Worm (Caenorhabditis elegans): ENCODE measurements around the gene gon-4.

Gene gon-4

DNA sequence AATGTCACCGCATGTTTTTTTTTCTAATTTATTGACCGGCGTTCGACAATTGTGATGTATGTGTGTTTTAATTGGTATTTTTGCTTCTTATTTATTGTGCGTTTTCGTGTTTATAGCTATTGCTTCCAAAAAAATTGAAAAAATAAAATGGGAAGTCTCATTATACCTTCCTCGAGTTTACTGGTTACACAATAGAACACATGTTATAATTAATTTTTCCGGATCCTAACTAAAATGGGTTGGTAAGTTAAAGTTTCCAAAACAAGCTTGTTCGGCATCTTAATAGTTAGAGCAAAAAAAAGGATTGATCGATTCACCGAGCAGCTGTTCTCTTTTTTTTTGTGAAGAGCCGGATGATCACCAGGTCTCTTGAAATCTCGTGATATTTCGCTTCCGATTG, 42.1 kb upstream of the gon-4 start, which contains the start of gene ttr-54:
TSS of gene ttr-54 (plus strand) at position 301 of the 400 bp plus-strand sequence.
- TF ChIP-seq sox-2 (GFP tag; IDR thresholded peaks at IDR 0.05), result no peak
- TF ChIP-seq unc-55 (GFP tag; optimal IDR thresholded peaks at IDR 0.05), result no peak

- TF ChIP-seq tbx-2 (tag; optimal IDR thresholded peaks at IDR 0.05) (no peak), pqm-1 (tag; optimal IDR thresholded peaks at IDR 0.05) (no peak), F13H6.1 (tag; optimal IDR thresholded peaks at IDR 0.05) (no peak)
Observed at ce11 chrIV:10157034-10157433, 40.6 kb upstream of the gon-4 start.

DNA sequence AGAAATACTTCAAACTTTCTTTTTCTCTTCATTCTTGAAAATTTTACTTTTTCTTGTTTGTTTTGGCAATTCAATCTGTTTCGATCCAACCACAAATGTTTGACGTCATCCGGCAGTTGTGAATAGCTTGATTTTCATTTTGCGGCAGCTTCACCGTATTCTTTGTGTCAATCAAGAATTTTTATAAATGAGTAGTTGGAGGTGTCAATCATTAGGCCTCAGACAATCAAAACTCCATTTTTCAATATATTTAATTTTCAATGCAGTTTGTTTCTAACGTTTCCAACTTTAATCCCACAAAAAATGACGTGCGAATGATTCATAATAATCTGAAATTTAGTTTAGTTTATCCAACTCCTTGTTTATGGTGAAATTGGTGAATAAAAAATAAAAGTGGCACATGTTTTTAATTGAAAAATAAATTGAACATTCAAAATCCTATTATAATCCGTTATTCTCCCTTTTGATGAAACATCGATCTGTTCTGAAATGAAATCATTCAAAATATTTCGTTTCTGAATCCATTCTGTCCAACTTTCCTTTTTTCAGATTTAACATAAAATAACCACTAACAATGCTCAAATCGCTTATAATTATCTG, 40.0 kb upstream of the gon-4 start, which contains the start of gene ttr-53:
TSS of gene ttr-53 (plus strand) at position 550 of the 600 bp plus-strand sequence.
- no peak for TF ChIP-seq zip-5 (tag; optimal IDR thresholded peaks at IDR 0.05)
- TF ChIP-seq ceh-22 (tag; optimal IDR thresholded peaks at IDR 0.05), result no peak
- TF ChIP-seq npax-4 (tag; optimal IDR thresholded peaks at IDR 0.05), result no peak

DNA sequence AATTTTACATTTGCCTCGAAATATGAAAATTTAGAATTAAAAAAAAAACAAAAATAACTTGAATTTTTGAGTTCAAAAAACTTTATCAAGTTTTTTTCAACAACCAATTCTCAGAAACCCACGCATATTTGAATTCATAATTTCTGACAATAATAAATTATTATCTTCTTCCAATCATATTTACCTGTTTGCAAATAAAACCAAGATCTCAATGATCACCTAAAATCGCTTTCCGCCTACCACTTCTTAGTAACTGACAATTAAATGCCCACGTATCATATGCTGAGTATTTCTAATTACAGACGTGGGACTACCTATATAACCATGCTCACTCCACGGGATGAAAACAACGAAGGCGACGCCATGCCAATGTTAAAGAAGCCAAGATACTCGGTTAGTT, 35.9 kb upstream of the gon-4 start, which contains the start of gene pps-1:
TSS of gene pps-1 (plus strand) at position 301 of the 400 bp plus-strand sequence.
- TF ChIP-seq unc-42 (tag; optimal IDR thresholded peaks at IDR 0.05) (no peak), dmd-4 (tag; optimal IDR thresholded peaks at IDR 0.05; ENCODE audit: borderline replicate concordance) (no peak), ceh-31 (tag; optimal IDR thresholded peaks at IDR 0.05) (no peak), C08G9.2 (tag; optimal IDR thresholded peaks at IDR 0.05) (no peak), ceh-34 (tag; optimal IDR thresholded peaks at IDR 0.05) (no peak), sdc-2 (tag; optimal IDR thresholded peaks at IDR 0.05) (no peak), ceh-24 (tag; optimal IDR thresholded peaks at IDR 0.05) (no peak), ceh-30 (tag; optimal IDR thresholded peaks at IDR 0.05) (no peak), ceh-48 (tag; optimal IDR thresholded peaks at IDR 0.05) (no peak), unc-86 (tag; optimal IDR thresholded peaks at IDR 0.05) (no peak), sox-2 (GFP tag; IDR thresholded peaks at IDR 0.05) (no peak)

DNA sequence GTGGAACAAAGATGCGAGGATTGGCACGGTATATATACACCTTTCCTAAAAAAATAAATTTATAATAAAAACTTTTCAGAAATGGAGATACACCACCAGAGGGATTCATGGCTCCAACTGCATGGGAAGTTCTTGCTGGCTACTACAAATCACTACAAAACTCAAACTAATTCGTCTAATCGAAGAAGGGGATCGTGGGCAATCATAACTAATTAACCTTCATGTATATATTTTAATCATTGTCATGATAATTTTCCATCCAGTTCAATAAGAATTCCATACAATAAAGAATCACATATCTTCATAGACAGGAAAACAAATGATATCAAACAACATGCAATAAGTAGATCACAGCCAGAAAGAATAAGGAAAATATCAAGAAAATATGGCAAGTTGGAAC, 33.5 kb upstream of the gon-4 start:
- TF ChIP-seq ceh-30 (tag; optimal IDR thresholded peaks at IDR 0.05) (no peak), ceh-18 (tag; optimal IDR thresholded peaks at IDR 0.05) (no peak), ceh-22 (tag; optimal IDR thresholded peaks at IDR 0.05) (no peak), odd-2 (tag; optimal IDR thresholded peaks at IDR 0.05) (no peak), K09A11.1 (tag; optimal IDR thresholded peaks at IDR 0.05; ENCODE audit: insufficient read depth) (no peak), ama-1 (optimal IDR thresholded peaks at IDR 0.05) (no peak), K02D7.2 (tag; optimal IDR thresholded peaks at IDR 0.05) (no peak), unc-55 (GFP tag; optimal IDR thresholded peaks at IDR 0.05) (no peak), fkh-10 (GFP tag; optimal IDR thresholded peaks at IDR 0.05) (no peak), ceh-45 (GFP tag; IDR thresholded peaks at IDR 0.05) (no peak), lin-11 (tag; optimal IDR thresholded peaks at IDR 0.05) (no peak), nhr-11 (tag; optimal IDR thresholded peaks at IDR 0.05) (no peak), ceh-2 (tag; optimal IDR thresholded peaks at IDR 0.05) (no peak), ceh-34 (tag; optimal IDR thresholded peaks at IDR 0.05) (no peak), ceh-19 (GFP tag; optimal IDR thresholded peaks at IDR 0.05) (no peak), C38D4.7 (GFP tag; optimal IDR thresholded peaks at IDR 0.05) (no peak), ceh-24 (tag; optimal IDR thresholded peaks at IDR 0.05) (no peak), pax-1 (tag; optimal IDR thresholded peaks at IDR 0.05) (no peak), ceh-31 (tag; optimal IDR thresholded peaks at IDR 0.05) (no peak), ttx-3 (tag; optimal IDR thresholded peaks at IDR 0.05) (no peak)

- TF ChIP-seq unc-42 (tag; optimal IDR thresholded peaks at IDR 0.05), result peak; percentile 100
- TF ChIP-seq tbx-7 (tag; optimal IDR thresholded peaks at IDR 0.05), result no peak
Observed at ce11 chrIV:10170808-10171207, 26.8 kb upstream of the gon-4 start.

Data from whole organism, late embryonic.